Fruit fly (Drosophila melanogaster): Measurements from ENCODE around the gene CG15465.

DNA sequence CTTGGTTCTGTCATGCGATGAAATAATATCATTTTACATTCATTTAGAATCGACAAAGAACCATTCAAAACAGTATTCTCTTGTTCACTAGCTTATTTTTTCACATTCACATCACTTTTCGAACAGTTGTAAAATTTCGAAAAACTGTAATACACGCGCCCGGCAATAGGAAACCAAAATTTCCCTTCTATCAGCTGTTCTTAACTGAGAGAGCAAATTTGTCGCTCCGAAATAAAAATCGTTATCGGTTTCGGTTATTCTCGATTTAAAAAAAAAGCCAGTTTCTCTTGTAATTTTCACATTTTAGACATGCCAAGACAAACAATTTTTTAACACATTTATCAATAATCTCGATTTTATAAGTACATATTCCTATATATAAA is 482 bp upstream of the CG15465 start:
- no peak for TF ChIP-seq CG15710 (tag; optimal IDR thresholded peaks at IDR 0.05)
- no peak for TF ChIP-seq rn (GFP tag; IDR thresholded peaks at IDR 0.05)
- TF ChIP-seq Pif1A (GFP tag; optimal IDR thresholded peaks at IDR 0.05), result no peak
- TF ChIP-seq CG14655 (GFP tag; optimal IDR thresholded peaks at IDR 0.05), result no peak
- TF ChIP-seq Ets98B (GFP tag; IDR thresholded peaks at IDR 0.05), result no peak
- no peak for TF ChIP-seq CG17806 (tag; optimal IDR thresholded peaks at IDR 0.05)
- TF ChIP-seq CG12605 (GFP tag; IDR thresholded peaks at IDR 0.05), result no peak
- TF ChIP-seq CG34367 (tag; optimal IDR thresholded peaks at IDR 0.05), result no peak

All from whole organism, pupa.